Fruit fly (Drosophila melanogaster) whole organism, embryonic: Measurements from ENCODE around the gene Ndfip.

Source experiments
- ATbp ChIP-seq: fragments of 200-800 bp; sonication (Bioruptor generic); optimal IDR thresholded peaks from 2 replicates; lab custom pipeline; 2017; ENCODE audit warnings: missing biosample characterization, mild to moderate bottlenecking, missing genetic modification characterization, missing genetic modification reagents
- Asciz ChIP-seq: fragments of 200-800 bp; sonication (Bioruptor generic); optimal IDR thresholded peaks from 2 replicates; lab custom pipeline; 2017; ENCODE audit warnings: missing biosample characterization, mild to moderate bottlenecking, missing genetic modification characterization, missing genetic modification reagents
- Atf6 ChIP-seq: fragments of 200-800 bp; sonication (Bioruptor generic); IDR thresholded peaks from 2 replicates; pipeline ENCODE4 v1.3.6; 2022; ENCODE audit warnings: missing biosample characterization, missing genetic modification characterization
- Blimp-1 ChIP-seq: fragments of 200-800 bp; sonication (Bioruptor generic); optimal IDR thresholded peaks from 3 replicates; lab custom pipeline; 2018; ENCODE audit warnings: missing biosample characterization, missing genetic modification characterization, mild to moderate bottlenecking, moderate library complexity, missing genetic modification reagents
- CG10654 ChIP-seq: fragments of 200-800 bp; sonication (Bioruptor generic); optimal IDR thresholded peaks from 2 replicates; lab custom pipeline; 2016; ENCODE audit warnings: missing biosample characterization, missing genetic modification characterization
- CG15073 ChIP-seq: fragments of 200-800 bp; sonication (Bioruptor generic); optimal IDR thresholded peaks from 2 replicates; lab custom pipeline; 2016; ENCODE audit warnings: missing biosample characterization, missing genetic modification characterization
- CG1529 ChIP-seq: fragments of 200-800 bp; sonication (Bioruptor generic); optimal IDR thresholded peaks from 3 replicates; lab custom pipeline; 2018; ENCODE audit warnings: missing biosample characterization, missing genetic modification characterization
- CG3407 ChIP-seq: fragments of 200-800 bp; sonication (Bioruptor generic); optimal IDR thresholded peaks from 2 replicates; lab custom pipeline; 2018; ENCODE audit warnings: missing biosample characterization, mild to moderate bottlenecking, missing genetic modification characterization
- CG5245 ChIP-seq: fragments of 200-800 bp; sonication (Bioruptor generic); optimal IDR thresholded peaks from 3 replicates; lab custom pipeline; 2016; ENCODE audit warnings: missing biosample characterization, missing genetic modification characterization
- CG7963 ChIP-seq: fragments of 200-800 bp; sonication (Bioruptor generic); IDR thresholded peaks from 3 replicates; pipeline ENCODE4 v1.3.6; 2022; ENCODE audit warnings: missing biosample characterization, missing genetic modification characterization; ENCODE audit not compliant: partially characterized antibody
- CG9932 ChIP-seq: fragments of 200-800 bp; sonication (Bioruptor generic); IDR thresholded peaks from 2 replicates; pipeline ENCODE4 v1.3.6; 2022; ENCODE audit warnings: missing biosample characterization, missing genetic modification characterization
- CoRest ChIP-seq: fragments of 200-800 bp; sonication (Bioruptor generic); optimal IDR thresholded peaks from 3 replicates; lab custom pipeline; 2018; ENCODE audit warnings: missing biosample characterization, mild to moderate bottlenecking, missing genetic modification characterization, moderate library complexity
- Dbx ChIP-seq: fragments of 200-800 bp; sonication (Bioruptor generic); IDR thresholded peaks from 3 replicates; pipeline ENCODE4 v1.3.6; 2022; ENCODE audit warnings: missing biosample characterization, missing genetic modification characterization
- Ets97D ChIP-seq: fragments of 200-800 bp; sonication (Bioruptor generic); optimal IDR thresholded peaks from 3 replicates; lab custom pipeline; 2016; ENCODE audit warnings: missing biosample characterization, missing genetic modification characterization
- Gug ChIP-seq: fragments of 200-800 bp; sonication (Bioruptor generic); IDR thresholded peaks from 4 replicates; pipeline ENCODE4 v1.3.6; 2022; ENCODE audit warnings: missing biosample characterization, missing genetic modification characterization
- H15 ChIP-seq: fragments of 200-800 bp; sonication (Bioruptor generic); IDR thresholded peaks from 3 replicates; pipeline ENCODE4 v1.3.6; 2022; ENCODE audit warnings: missing biosample characterization, missing genetic modification characterization
- MBD-R2 ChIP-seq: fragments of 200-800 bp; sonication (Bioruptor generic); IDR thresholded peaks from 2 replicates; pipeline ENCODE4 v1.3.6; 2022; ENCODE audit warnings: missing biosample characterization, missing genetic modification characterization
- Mrtf ChIP-seq: fragments of 200-800 bp; sonication (Bioruptor generic); IDR thresholded peaks from 3 replicates; pipeline ENCODE4 v1.3.6; 2022; ENCODE audit warnings: missing biosample characterization, missing genetic modification characterization
- Neu2 ChIP-seq: fragments of 200-800 bp; sonication (Bioruptor generic); optimal IDR thresholded peaks from 3 replicates; lab custom pipeline; 2016; ENCODE audit warnings: missing biosample characterization, missing genetic modification characterization, borderline replicate concordance
- Vsx1 ChIP-seq: fragments of 200-800 bp; sonication (Bioruptor generic); optimal IDR thresholded peaks from 2 replicates; lab custom pipeline; 2017; ENCODE audit warnings: missing biosample characterization, mild to moderate bottlenecking, missing genetic modification characterization, missing genetic modification reagents
- ab ChIP-seq: fragments of 200-800 bp; sonication (Bioruptor generic); optimal IDR thresholded peaks from 2 replicates; lab custom pipeline; 2016; ENCODE audit warnings: missing biosample characterization, missing genetic modification characterization
- ac ChIP-seq: fragments of 200-800 bp; sonication (Bioruptor generic); optimal IDR thresholded peaks from 3 replicates; lab custom pipeline; 2017; ENCODE audit warnings: missing biosample characterization, mild to moderate bottlenecking, missing genetic modification characterization
- al ChIP-seq: fragments of 200-800 bp; sonication (Bioruptor generic); IDR thresholded peaks from 2 replicates; pipeline ENCODE4 v1.3.6; 2022; ENCODE audit warnings: missing biosample characterization, missing genetic modification characterization
- ash1 ChIP-seq: fragments of 200-800 bp; sonication (Bioruptor generic); optimal IDR thresholded peaks from 2 replicates; lab custom pipeline; 2018; ENCODE audit warnings: missing biosample characterization, mild to moderate bottlenecking, missing genetic modification characterization
- bab2 ChIP-seq: fragments of 200-800 bp; sonication (Bioruptor generic); optimal IDR thresholded peaks from 2 replicates; lab custom pipeline; 2016; ENCODE audit warnings: missing biosample characterization, missing genetic modification characterization
- chn ChIP-seq: fragments of 200-800 bp; sonication (Bioruptor generic); optimal IDR thresholded peaks from 2 replicates; lab custom pipeline; 2016; ENCODE audit warnings: missing biosample characterization, missing genetic modification characterization
- dati ChIP-seq: fragments of 200-800 bp; sonication (Bioruptor generic); IDR thresholded peaks from 2 replicates; pipeline ENCODE4 v1.3.6; 2022; ENCODE audit warnings: missing biosample characterization, missing genetic modification characterization
- emc ChIP-seq: fragments of 200-800 bp; sonication (Bioruptor generic); optimal IDR thresholded peaks from 2 replicates; lab custom pipeline; 2016; ENCODE audit warnings: missing biosample characterization, missing genetic modification characterization
- ems ChIP-seq: fragments of 200-800 bp; sonication (Bioruptor generic); optimal IDR thresholded peaks from 3 replicates; lab custom pipeline; 2016; ENCODE audit warnings: missing biosample characterization, missing genetic modification characterization
- exex ChIP-seq: fragments of 200-800 bp; sonication (Bioruptor generic); optimal IDR thresholded peaks from 4 replicates; lab custom pipeline; 2018; ENCODE audit warnings: missing biosample characterization, mild to moderate bottlenecking, missing genetic modification characterization, moderate library complexity
- fd96Cb ChIP-seq: fragments of 200-800 bp; sonication (Bioruptor generic); optimal IDR thresholded peaks from 2 replicates; lab custom pipeline; 2018; ENCODE audit warnings: missing biosample characterization, mild to moderate bottlenecking, missing genetic modification characterization, moderate library complexity
- jing ChIP-seq: fragments of 200-800 bp; sonication (Bioruptor generic); optimal IDR thresholded peaks from 2 replicates; lab custom pipeline; 2018; ENCODE audit warnings: missing biosample characterization, mild to moderate bottlenecking, missing genetic modification characterization
- luna ChIP-seq: fragments of 200-800 bp; sonication (Bioruptor generic); optimal IDR thresholded peaks from 2 replicates; lab custom pipeline; 2016; ENCODE audit warnings: missing biosample characterization, missing genetic modification characterization
- mirr ChIP-seq: fragments of 200-800 bp; sonication (Bioruptor generic); optimal IDR thresholded peaks from 3 replicates; lab custom pipeline; 2018; ENCODE audit warnings: missing biosample characterization, mild to moderate bottlenecking, missing genetic modification characterization
- oc ChIP-seq: fragments of 200-800 bp; sonication (Bioruptor generic); optimal IDR thresholded peaks from 2 replicates; lab custom pipeline; 2018; ENCODE audit warnings: missing biosample characterization, mild to moderate bottlenecking, missing genetic modification characterization, moderate library complexity
- phol ChIP-seq: fragments of 200-800 bp; sonication (Bioruptor generic); optimal IDR thresholded peaks from 3 replicates; lab custom pipeline; 2018; ENCODE audit warnings: missing biosample characterization, mild to moderate bottlenecking, missing genetic modification characterization, moderate library complexity
- pnt ChIP-seq: fragments of 200-800 bp; sonication (Bioruptor generic); optimal IDR thresholded peaks from 3 replicates; lab custom pipeline; 2016; ENCODE audit warnings: missing biosample characterization, missing genetic modification characterization
- psq ChIP-seq: fragments of 200-800 bp; sonication (Bioruptor generic); optimal IDR thresholded peaks from 2 replicates; lab custom pipeline; 2017; ENCODE audit warnings: missing biosample characterization, missing genetic modification characterization
- pzg ChIP-seq: fragments of 200-800 bp; sonication (Bioruptor generic); optimal IDR thresholded peaks from 3 replicates; lab custom pipeline; 2018; ENCODE audit warnings: missing biosample characterization, mild to moderate bottlenecking, missing genetic modification characterization, moderate library complexity
- ro ChIP-seq: fragments of 200-800 bp; sonication (Bioruptor generic); IDR thresholded peaks from 2 replicates; pipeline ENCODE4 v1.3.6; 2022; ENCODE audit warnings: missing biosample characterization, missing genetic modification characterization
- schlank ChIP-seq: fragments of 200-800 bp; sonication (Bioruptor generic); optimal IDR thresholded peaks from 2 replicates; lab custom pipeline; 2018; ENCODE audit warnings: missing biosample characterization, mild to moderate bottlenecking, missing genetic modification characterization
- sima ChIP-seq: fragments of 200-800 bp; sonication (Bioruptor generic); optimal IDR thresholded peaks from 2 replicates; lab custom pipeline; 2016; ENCODE audit warnings: missing biosample characterization, missing genetic modification characterization
- stwl ChIP-seq: fragments of 200-800 bp; sonication (Bioruptor generic); optimal IDR thresholded peaks from 3 replicates; lab custom pipeline; 2018; ENCODE audit warnings: missing biosample characterization, mild to moderate bottlenecking, missing genetic modification characterization, moderate library complexity
- tap ChIP-seq: fragments of 200-800 bp; optimal IDR thresholded peaks from 3 replicates; lab custom pipeline; 2019; ENCODE audit warnings: missing biosample characterization, mild to moderate bottlenecking, missing genetic modification characterization, moderate library complexity
- unpg ChIP-seq: fragments of 200-800 bp; sonication (Bioruptor generic); optimal IDR thresholded peaks from 3 replicates; lab custom pipeline; 2018; ENCODE audit warnings: missing biosample characterization, mild to moderate bottlenecking, missing genetic modification characterization, moderate library complexity
- vfl ChIP-seq: fragments of 200-800 bp; sonication (Bioruptor generic); optimal IDR thresholded peaks from 2 replicates; lab custom pipeline; 2016; ENCODE audit warnings: missing biosample characterization, missing genetic modification characterization
- vnd ChIP-seq: fragments of 200-800 bp; sonication (Bioruptor generic); IDR thresholded peaks from 3 replicates; pipeline ENCODE4 v1.3.6; 2022; ENCODE audit warnings: missing biosample characterization, missing genetic modification characterization; ENCODE audit not compliant: partially characterized antibody
- zen2 ChIP-seq: fragments of 200-800 bp; sonication (Bioruptor generic); IDR thresholded peaks from 3 replicates; pipeline ENCODE4 v1.3.6; 2022; ENCODE audit warnings: missing biosample characterization, missing genetic modification characterization; ENCODE audit not compliant: partially characterized antibody

Gene Ndfip

DNA sequence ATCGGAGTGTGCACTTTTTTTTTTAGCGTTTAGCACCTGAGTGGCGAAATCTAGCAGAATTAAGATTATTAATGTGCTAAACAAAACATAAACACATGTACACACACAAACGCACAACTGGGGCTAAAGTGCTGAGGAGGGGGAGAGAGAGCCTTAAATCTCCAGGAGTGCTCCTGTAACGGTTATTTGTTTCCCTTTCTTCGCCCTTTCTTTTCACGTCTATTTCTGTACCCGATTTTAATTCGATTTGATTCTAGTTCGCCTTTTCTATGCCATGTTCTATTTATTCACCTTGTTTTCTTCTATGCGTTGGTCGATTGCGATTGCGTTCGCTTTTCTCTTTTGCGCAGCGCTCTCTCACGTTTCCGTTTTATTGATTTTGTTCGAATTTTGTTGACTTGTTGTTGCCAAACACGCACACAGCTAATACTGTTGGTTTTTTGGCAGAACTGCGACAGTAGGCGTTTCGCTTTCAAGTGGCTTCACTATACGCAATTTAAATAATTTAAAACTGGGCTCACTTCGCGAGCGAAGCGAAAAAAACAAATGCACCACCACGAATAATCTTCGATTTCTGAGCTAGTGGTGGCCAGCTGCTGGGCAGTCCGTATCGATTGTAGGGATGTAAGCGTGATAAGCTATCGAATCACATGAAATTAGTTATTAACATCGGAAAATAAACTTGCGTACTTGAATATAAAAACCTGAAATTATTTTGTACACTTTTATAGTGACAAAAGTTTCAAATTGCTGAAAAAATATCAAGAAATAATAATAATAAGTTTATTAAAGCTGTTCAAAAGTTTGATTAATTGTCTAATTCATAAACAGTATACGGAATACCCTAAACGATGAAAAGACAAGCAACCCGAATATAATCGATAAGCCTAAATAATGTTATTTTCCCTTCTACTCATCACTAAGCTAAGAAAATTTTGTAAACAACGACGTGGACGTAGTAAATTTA is at the start of gene Ndfip, which contains the start of the genes Krn and CG7484 (continued):
- TF ChIP-seq zen2 (no peak; the same call in 2 of the 3 replicates), unpg (GFP tag; lab: Kevin White, UChicago) (peak; percentile 86), vfl (peak; percentile 89), CG15073 (no peak), CG7963 (peak; percentile 87), Mrtf (GFP tag; lab: Robert Waterston, UW) (peak; percentile 78), stwl (tag; lab: Kevin White, UChicago) (peak; percentile 67), CG9932 (GFP tag; lab: Robert Waterston, UW) (peak; percentile 96), CG1529 (GFP tag; lab: Kevin White, UChicago) (peak; percentile 54), CoRest (peak; percentile 96), emc (peak; percentile 70), Blimp-1 (GFP tag; lab: Kevin White, UChicago) (peak; percentile 82), pzg (GFP tag; lab: Kevin White, UChicago) (peak; percentile 76), ATbp (peak; percentile 50), tap (tag; lab: Kevin White, UChicago) (peak; percentile 64), sima (GFP tag; lab: Kevin White, UChicago) (no peak), CG5245 (GFP tag; lab: Kevin White, UChicago) (peak; percentile 75), exex (peak; percentile 73), ash1 (GFP tag; lab: Kevin White, UChicago) (no peak), mirr (peak; percentile 71), chn (peak; percentile 70), pnt (GFP tag; lab: Kevin White, UChicago) (peak; percentile 80), Dbx (GFP tag; lab: Robert Waterston, UW) (peak; percentile 94), ab (GFP tag; lab: Kevin White, UChicago) (no peak), ac (GFP tag; lab: Kevin White, UChicago) (peak; percentile 1), CG10654 (GFP tag; lab: Kevin White, UChicago) (peak; percentile 81), al (peak; percentile 81), Asciz (GFP tag; lab: Kevin White, UChicago) (peak; percentile 26), jing (GFP tag; lab: Kevin White, UChicago) (peak; percentile 53), oc (tag; lab: Kevin White, UChicago) (peak; percentile 74), bab2 (GFP tag; lab: Kevin White, UChicago) (peak; percentile 76), phol (tag; lab: Kevin White, UChicago) (peak; percentile 92), schlank (tag; lab: Kevin White, UChicago) (peak; percentile 39), Vsx1 (GFP tag; lab: Kevin White, UChicago) (peak; percentile 43), dati (GFP tag; lab: Robert Waterston, UW) (0 out of 2 replicates have a peak, but pooled peaks have one; percentile 3), vnd (GFP tag; lab: Robert Waterston, UW) (peak; percentile 97), Gug (GFP tag; lab: Robert Waterston, UW) (peak; percentile 78), Ets97D (peak; percentile 74), MBD-R2 (GFP tag; lab: Robert Waterston, UW) (peak; percentile 71), Neu2 (GFP tag; lab: Kevin White, UChicago) (no peak), Atf6 (GFP tag; lab: Robert Waterston, UW) (peak; percentile 81), ems (GFP tag; lab: Kevin White, UChicago) (peak; percentile 79), H15 (GFP tag; lab: Robert Waterston, UW) (peak; percentile 75; the same call in 2 of the 3 replicates), luna (GFP tag; lab: Kevin White, UChicago) (peak; percentile 50), ro (GFP tag; lab: Robert Waterston, UW) (no peak), fd96Cb (peak; percentile 86), CG3407 (GFP tag; lab: Kevin White, UChicago) (peak; percentile 65), psq (GFP tag; lab: Kevin White, UChicago) (peak; percentile 73)
